Fruit fly (Drosophila melanogaster) whole organism, embryonic: Measurements from ENCODE around the gene CG12112.

ENCODE experiments used
- Awh ChIP-seq: fragments of 200-800 bp; sonication (Bioruptor generic); IDR thresholded peaks from 2 replicates; pipeline ENCODE4, ENCODE4 v1.3.6; 2022; ENCODE audit warnings: missing biosample characterization, missing genetic modification characterization
- B-H2 ChIP-seq: fragments of 200-800 bp; sonication (Bioruptor generic); optimal IDR thresholded peaks from 2 replicates; lab custom pipeline; 2018; ENCODE audit warnings: missing biosample characterization, mild to moderate bottlenecking, missing genetic modification characterization
- CG10209 ChIP-seq: fragments of 200-800 bp; sonication (Bioruptor generic); optimal IDR thresholded peaks from 3 replicates; lab custom pipeline; 2017; ENCODE audit warnings: missing biosample characterization, mild to moderate bottlenecking, missing genetic modification characterization, missing genetic modification reagents
- CG10267 ChIP-seq: fragments of 200-800 bp; sonication (Bioruptor generic); optimal IDR thresholded peaks from 2 replicates; lab custom pipeline; 2018; ENCODE audit warnings: missing biosample characterization, mild to moderate bottlenecking, missing genetic modification characterization, moderate library complexity
- CG10565 ChIP-seq: fragments of 200-800 bp; sonication (Bioruptor generic); optimal IDR thresholded peaks from 3 replicates; lab custom pipeline; 2016; ENCODE audit warnings: missing biosample characterization, mild to moderate bottlenecking, missing genetic modification characterization
- CG10979 ChIP-seq: fragments of 200-800 bp; sonication (Bioruptor generic); optimal IDR thresholded peaks from 2 replicates; lab custom pipeline; 2018; ENCODE audit warnings: missing biosample characterization, mild to moderate bottlenecking, missing genetic modification characterization, moderate library complexity
- CG12071 ChIP-seq: fragments of 200-800 bp; sonication (Bioruptor generic); optimal IDR thresholded peaks from 3 replicates; lab custom pipeline; 2018; ENCODE audit warnings: missing biosample characterization, mild to moderate bottlenecking, missing genetic modification characterization
- CG12104 ChIP-seq: fragments of 200-800 bp; sonication (Bioruptor generic); optimal IDR thresholded peaks from 3 replicates; lab custom pipeline; 2016; ENCODE audit warnings: missing biosample characterization, missing genetic modification characterization
- CG12219 ChIP-seq: fragments of 200-800 bp; sonication (Bioruptor generic); optimal IDR thresholded peaks from 3 replicates; lab custom pipeline; 2018; ENCODE audit warnings: missing biosample characterization, mild to moderate bottlenecking, missing genetic modification characterization
- CG13894 ChIP-seq: fragments of 200-800 bp; sonication (Bioruptor generic); optimal IDR thresholded peaks from 3 replicates; lab custom pipeline; 2018; ENCODE audit warnings: missing biosample characterization, mild to moderate bottlenecking, missing genetic modification characterization, moderate library complexity
- CG1529 ChIP-seq: fragments of 200-800 bp; sonication (Bioruptor generic); optimal IDR thresholded peaks from 3 replicates; lab custom pipeline; 2018; ENCODE audit warnings: missing biosample characterization, missing genetic modification characterization
- CG34376 ChIP-seq: fragments of 200-800 bp; sonication (Bioruptor generic); optimal IDR thresholded peaks from 2 replicates; lab custom pipeline; 2018; ENCODE audit warnings: missing biosample characterization, mild to moderate bottlenecking, missing genetic modification characterization
- CG3847 ChIP-seq: fragments of 200-800 bp; sonication (Bioruptor generic); IDR thresholded peaks from 2 replicates; pipeline ENCODE4 v1.3.6; 2022; ENCODE audit warnings: missing biosample characterization, missing genetic modification characterization
- CG4282 ChIP-seq: fragments of 200-800 bp; sonication (Bioruptor generic); optimal IDR thresholded peaks from 2 replicates; lab custom pipeline; 2016; ENCODE audit warnings: missing biosample characterization, missing genetic modification characterization
- CG4404 ChIP-seq: fragments of 200-800 bp; sonication (Bioruptor generic); IDR thresholded peaks from 2 replicates; pipeline ENCODE4 v1.3.6; 2022; ENCODE audit warnings: missing biosample characterization, missing genetic modification characterization
- CG4854 ChIP-seq: fragments of 200-800 bp; sonication (Bioruptor generic); optimal IDR thresholded peaks from 2 replicates; lab custom pipeline; 2016; ENCODE audit warnings: missing biosample characterization, missing genetic modification characterization, inconsistent platforms
- CG5953 ChIP-seq: fragments of 200-800 bp; sonication (Bioruptor generic); IDR thresholded peaks from 2 replicates; pipeline ENCODE4 v1.3.6; 2022; ENCODE audit warnings: missing biosample characterization, missing genetic modification characterization
- CG6683 ChIP-seq: fragments of 200-800 bp; sonication (Bioruptor generic); optimal IDR thresholded peaks from 2 replicates; lab custom pipeline; 2017; ENCODE audit warnings: missing biosample characterization, mild to moderate bottlenecking, missing genetic modification characterization, missing genetic modification reagents
- CG6689 ChIP-seq: fragments of 200-800 bp; sonication (Bioruptor generic); IDR thresholded peaks from 2 replicates; pipeline ENCODE4 v1.3.6; 2022; ENCODE audit warnings: missing biosample characterization, missing genetic modification characterization
- CG7372 ChIP-seq: fragments of 200-800 bp; sonication (Bioruptor generic); IDR thresholded peaks from 2 replicates; pipeline ENCODE4 v1.3.6; 2022; ENCODE audit warnings: missing biosample characterization, missing genetic modification characterization
- CG8388 ChIP-seq: fragments of 200-800 bp; sonication (Bioruptor generic); optimal IDR thresholded peaks from 2 replicates; lab custom pipeline; 2019; ENCODE audit warnings: missing biosample characterization, mild to moderate bottlenecking, missing genetic modification characterization, moderate library complexity
- CG8924 ChIP-seq: fragments of 200-800 bp; optimal IDR thresholded peaks from 3 replicates; lab custom pipeline; 2019; ENCODE audit warnings: missing biosample characterization, mild to moderate bottlenecking, missing genetic modification characterization, moderate library complexity
- E2f1 ChIP-seq: fragments of 200-800 bp; sonication (Bioruptor generic); IDR thresholded peaks from 2 replicates; pipeline ENCODE4 v1.3.6; 2022; ENCODE audit warnings: missing biosample characterization, missing genetic modification characterization
- Fer2 ChIP-seq: fragments of 200-800 bp; sonication (Bioruptor generic); optimal IDR thresholded peaks from 2 replicates; lab custom pipeline; 2018; ENCODE audit warnings: missing biosample characterization, mild to moderate bottlenecking, missing genetic modification characterization, moderate library complexity
- HLH54F ChIP-seq: fragments of 200-800 bp; sonication (Bioruptor generic); optimal IDR thresholded peaks from 3 replicates; lab custom pipeline; 2016; ENCODE audit warnings: missing biosample characterization, missing genetic modification characterization
- HmgD ChIP-seq: fragments of 200-800 bp; sonication (Bioruptor generic); optimal IDR thresholded peaks from 3 replicates; lab custom pipeline; 2016; ENCODE audit warnings: missing biosample characterization, missing genetic modification characterization
- Meics ChIP-seq: fragments of 200-800 bp; sonication (Bioruptor generic); optimal IDR thresholded peaks from 2 replicates; lab custom pipeline; 2017; ENCODE audit warnings: missing biosample characterization, mild to moderate bottlenecking, missing genetic modification characterization
- Oaz ChIP-seq: fragments of 200-800 bp; sonication (Bioruptor generic); IDR thresholded peaks from 2 replicates; pipeline ENCODE4 v1.3.6; 2022; ENCODE audit warnings: missing biosample characterization, missing genetic modification characterization
- Opbp ChIP-seq: fragments of 200-800 bp; sonication (Bioruptor generic); IDR thresholded peaks from 3 replicates; pipeline ENCODE4 v1.3.6; 2022; ENCODE audit warnings: missing biosample characterization, missing genetic modification characterization; ENCODE audit not compliant: partially characterized antibody
- Optix ChIP-seq: fragments of 200-800 bp; sonication (Bioruptor generic); IDR thresholded peaks from 3 replicates; pipeline ENCODE4 v1.3.6; 2022; ENCODE audit warnings: missing biosample characterization, missing genetic modification characterization
- Poxn ChIP-seq: fragments of 200-800 bp; sonication (Bioruptor generic); IDR thresholded peaks from 2 replicates; pipeline ENCODE4 v1.3.6; 2022; ENCODE audit warnings: missing biosample characterization, missing genetic modification characterization
- Rfx ChIP-seq: fragments of 200-800 bp; sonication (Bioruptor generic); IDR thresholded peaks from 2 replicates; pipeline ENCODE4 v1.3.6; 2022; ENCODE audit warnings: missing biosample characterization, missing genetic modification characterization
- Ssrp ChIP-seq: fragments of 200-800 bp; sonication (Bioruptor generic); optimal IDR thresholded peaks from 2 replicates; lab custom pipeline; 2018; ENCODE audit warnings: missing biosample characterization, mild to moderate bottlenecking, missing genetic modification characterization, moderate library complexity
- Tbp ChIP-seq: fragments of >200 bp; optimal IDR thresholded peaks from 2 replicates; lab custom pipeline; 2018; ENCODE audit warnings: missing biosample characterization, missing genetic modification characterization
- aop ChIP-seq: fragments of 200-800 bp; sonication (Bioruptor generic); IDR thresholded peaks from 2 replicates; pipeline ENCODE4 v1.3.6; 2022; ENCODE audit warnings: missing biosample characterization, missing genetic modification characterization
- chm ChIP-seq: fragments of 200-800 bp; sonication (Bioruptor generic); IDR thresholded peaks from 2 replicates; pipeline ENCODE4 v1.3.6; 2022; ENCODE audit warnings: missing biosample characterization, missing genetic modification characterization
- croc ChIP-seq: fragments of 200-800 bp; sonication (Bioruptor generic); conservative IDR thresholded peaks from 3 replicates; pipeline ENCODE4 v1.3.6; 2022; ENCODE audit warnings: missing biosample characterization, missing genetic modification characterization
- dm ChIP-seq: fragments of 200-800 bp; sonication (Bioruptor generic); optimal IDR thresholded peaks from 3 replicates; lab custom pipeline; 2016; ENCODE audit warnings: missing biosample characterization, missing genetic modification characterization
- fd102C ChIP-seq: fragments of 200-800 bp; sonication (Bioruptor generic); optimal IDR thresholded peaks from 2 replicates; lab custom pipeline; 2018; ENCODE audit warnings: missing biosample characterization, mild to moderate bottlenecking, missing genetic modification characterization, moderate library complexity
- gcm ChIP-seq: fragments of 200-800 bp; sonication (Bioruptor generic); optimal IDR thresholded peaks from 2 replicates; lab custom pipeline; 2019; ENCODE audit warnings: missing biosample characterization, mild to moderate bottlenecking, missing genetic modification characterization, moderate library complexity
- gcm2 ChIP-seq: fragments of 200-800 bp; sonication (Bioruptor generic); optimal IDR thresholded peaks from 2 replicates; lab custom pipeline; 2016; ENCODE audit warnings: missing biosample characterization, missing genetic modification characterization
- hth ChIP-seq: fragments of >200 bp; optimal IDR thresholded peaks from 2 replicates; lab custom pipeline; 2017; ENCODE audit warnings: inconsistent platforms
- insv ChIP-seq, 2 experiments: fragments of 200-800 bp; sonication (Bioruptor generic); optimal IDR thresholded peaks; 3 replicates each; lab custom pipeline; 2016 to 2018; ENCODE audit warnings: missing biosample characterization in 2 of 2, missing genetic modification characterization in 2 of 2
- kay ChIP-seq: fragments of 200-800 bp; sonication (Bioruptor generic); optimal IDR thresholded peaks from 2 replicates; lab custom pipeline; 2016; ENCODE audit warnings: missing biosample characterization, missing genetic modification characterization
- lola ChIP-seq, 3 experiments: fragments of >200 bp in 2 of 3; fragments of 200-800 bp in 1 of 3; sonication (Bioruptor generic) in 1 of 3; optimal IDR thresholded peaks; 2 replicates each; lab custom pipeline; 2017 to 2019; ENCODE audit warnings: missing biosample characterization in 3 of 3, missing genetic modification characterization in 3 of 3, mild to moderate bottlenecking in 1 of 3, moderate library complexity in 1 of 3
- oc ChIP-seq: fragments of 200-800 bp; sonication (Bioruptor generic); optimal IDR thresholded peaks from 2 replicates; lab custom pipeline; 2018; ENCODE audit warnings: missing biosample characterization, mild to moderate bottlenecking, missing genetic modification characterization, moderate library complexity
- odd ChIP-seq: fragments of 200-800 bp; sonication (Bioruptor generic); optimal IDR thresholded peaks from 2 replicates; lab custom pipeline; 2017; ENCODE audit warnings: missing biosample characterization, mild to moderate bottlenecking, missing genetic modification characterization
- run ChIP-seq: fragments of 200-800 bp; sonication (Bioruptor generic); optimal IDR thresholded peaks from 3 replicates; lab custom pipeline; 2018; ENCODE audit warnings: missing biosample characterization, mild to moderate bottlenecking, missing genetic modification characterization
- slou ChIP-seq: fragments of 200-800 bp; sonication (Bioruptor generic); optimal IDR thresholded peaks from 3 replicates; lab custom pipeline; 2016; ENCODE audit warnings: missing biosample characterization, missing genetic modification characterization
- tgo ChIP-seq: fragments of 200-800 bp; sonication (Bioruptor generic); IDR thresholded peaks from 3 replicates; pipeline ENCODE4 v1.3.6; 2022; ENCODE audit warnings: missing biosample characterization, missing genetic modification characterization
- wdn ChIP-seq: fragments of 200-800 bp; sonication (Bioruptor generic); IDR thresholded peaks from 2 replicates; pipeline ENCODE4 v1.3.6; 2022; ENCODE audit warnings: missing biosample characterization, missing genetic modification characterization

The CG12112 gene

dm6 chrX:8538182-8538581 is 21.8 kb downstream of the CG12112 start (continued):
- TF ChIP-seq Opbp (GFP tag; lab: Robert Waterston, UW) (no peak), slou (GFP tag; lab: Kevin White, UChicago) (peak; percentile 26), fd102C (no peak), Ssrp (peak; percentile 54), run (tag; lab: Kevin White, UChicago) (peak; percentile 18), Awh (GFP tag; lab: Robert Waterston, UW) (peak; percentile 58), CG10267 (tag; lab: Kevin White, UChicago) (peak; percentile 61), CG12219 (GFP tag; lab: Kevin White, UChicago) (peak; percentile 67), Meics (GFP tag; lab: Kevin White, UChicago) (peak; percentile 60), E2f1 (GFP tag; lab: Robert Waterston, UW) (peak; percentile 65), Oaz (GFP tag; lab: Robert Waterston, UW) (no peak), hth (lab: Kevin White, UChicago) (no peak), gcm (GFP tag; lab: Kevin White, UChicago) (peak; percentile 52), CG3847 (GFP tag; lab: Robert Waterston, UW) (peak; percentile 34; the same call in 1 of the 2 replicates), CG4854 (GFP tag; lab: Kevin White, UChicago) (peak; percentile 36), CG10565 (no peak), oc (peak; percentile 37), HLH54F (GFP tag; lab: Kevin White, UChicago) (peak; percentile 12), insv (GFP tag; optimal IDR thresholded peaks at IDR 0.05; lab: Kevin White, UChicago) (no peak), odd (GFP tag; lab: Kevin White, UChicago) (peak; percentile 35), Rfx (GFP tag; lab: Robert Waterston, UW) (peak; percentile 59), B-H2 (GFP tag; lab: Kevin White, UChicago) (no peak), wdn (GFP tag; lab: Robert Waterston, UW) (peak; percentile 36; the same call in 1 of the 2 replicates), CG12071 (GFP tag; lab: Kevin White, UChicago) (peak; percentile 29), dm (no peak), tgo (GFP tag; lab: Robert Waterston, UW) (peak; percentile 68), croc (GFP tag; lab: Robert Waterston, UW) (no peak; the same call in 2 of the 3 replicates), CG10209 (peak; percentile 42), Tbp (GFP tag; lab: Kevin White, UChicago) (no peak), CG4282 (GFP tag; lab: Kevin White, UChicago) (no peak), CG6689 (GFP tag; lab: Robert Waterston, UW) (peak; percentile 64), CG1529 (peak; percentile 38), CG7372 (no peak), Optix (GFP tag; lab: Robert Waterston, UW) (no peak), CG13894 (peak; percentile 10), aop (GFP tag; lab: Robert Waterston, UW) (no peak), CG5953 (GFP tag; lab: Robert Waterston, UW) (0 out of 2 replicates have a peak, but pooled peaks have one; percentile 34), gcm2 (GFP tag; lab: Kevin White, UChicago) (no peak), CG6683 (GFP tag; lab: Kevin White, UChicago) (peak; percentile 16), CG8388 (GFP tag; lab: Kevin White, UChicago) (peak; percentile 68), CG10979 (tag; lab: Kevin White, UChicago) (peak; percentile 71), HmgD (no peak), CG8924 (tag; lab: Kevin White, UChicago) (peak; percentile 57), Poxn (no peak), kay (GFP tag; lab: Kevin White, UChicago) (peak; percentile 9), CG12104 (no peak), lola (GFP tag; optimal IDR thresholded peaks at IDR 0.05; lab: Kevin White, UChicago) (peak in 1 of 3 experiments; percentile 41), Fer2 (tag; lab: Kevin White, UChicago) (no peak), chm (GFP tag; lab: Robert Waterston, UW) (0 out of 2 replicates have a peak, but pooled peaks have one; percentile 46), CG4404 (GFP tag; lab: Robert Waterston, UW) (peak; percentile 26; the same call in 1 of the 2 replicates), CG34376 (GFP tag; lab: Kevin White, UChicago) (no peak)
